Fruit fly (Drosophila melanogaster) whole organism, embryonic: ENCODE data around the gene CG13928.
A peak's percentile ranks its signal among the peaks of the same experiment; 100 is the strongest.

Experiments
- Ada2b ChIP-seq: fragments of 200-800 bp; sonication (Bioruptor generic); IDR thresholded peaks from 2 replicates; pipeline ENCODE4 v1.3.6; 2022; ENCODE audit warnings: missing biosample characterization, missing genetic modification characterization
- CG10366 ChIP-seq: fragments of 200-800 bp; sonication (Bioruptor generic); IDR thresholded peaks from 2 replicates; pipeline ENCODE4 v1.3.6; 2022; ENCODE audit warnings: missing biosample characterization, missing genetic modification characterization
- CG11560 ChIP-seq: fragments of 200-800 bp; sonication (Bioruptor generic); IDR thresholded peaks from 3 replicates; pipeline ENCODE4 v1.3.6; 2022; ENCODE audit warnings: missing biosample characterization, missing genetic modification characterization
- CG12104 ChIP-seq: fragments of 200-800 bp; sonication (Bioruptor generic); optimal IDR thresholded peaks from 3 replicates; lab custom pipeline; 2016; ENCODE audit warnings: missing biosample characterization, missing genetic modification characterization
- CG12744 ChIP-seq: fragments of 200-800 bp; sonication (Bioruptor generic); optimal IDR thresholded peaks from 2 replicates; lab custom pipeline; 2016; ENCODE audit warnings: missing biosample characterization, missing genetic modification characterization
- CG13894 ChIP-seq: fragments of 200-800 bp; sonication (Bioruptor generic); optimal IDR thresholded peaks from 3 replicates; lab custom pipeline; 2018; ENCODE audit warnings: missing biosample characterization, mild to moderate bottlenecking, missing genetic modification characterization, moderate library complexity
- CG15601 ChIP-seq: fragments of 200-800 bp; sonication (Bioruptor generic); optimal IDR thresholded peaks from 3 replicates; lab custom pipeline; 2019; ENCODE audit warnings: missing biosample characterization, mild to moderate bottlenecking, missing genetic modification characterization, moderate library complexity
- CG15696 ChIP-seq: fragments of 200-800 bp; sonication (Bioruptor generic); optimal IDR thresholded peaks from 2 replicates; lab custom pipeline; 2019; ENCODE audit warnings: missing biosample characterization, mild to moderate bottlenecking, missing genetic modification characterization, moderate library complexity
- CG1602 ChIP-seq: fragments of 200-800 bp; sonication (Bioruptor generic); optimal IDR thresholded peaks from 3 replicates; lab custom pipeline; 2016; ENCODE audit warnings: missing biosample characterization, missing genetic modification characterization
- CG17359 ChIP-seq: fragments of 200-800 bp; sonication (Bioruptor generic); optimal IDR thresholded peaks from 3 replicates; lab custom pipeline; 2018; ENCODE audit warnings: missing biosample characterization, mild to moderate bottlenecking, missing genetic modification characterization, moderate library complexity
- CG18011 ChIP-seq: fragments of 200-800 bp; sonication (Bioruptor generic); optimal IDR thresholded peaks from 2 replicates; lab custom pipeline; 2017; ENCODE audit warnings: missing biosample characterization, missing genetic modification characterization, mild to moderate bottlenecking, moderate library complexity, missing genotype
- CG18599 ChIP-seq: fragments of 200-800 bp; sonication (Bioruptor generic); optimal IDR thresholded peaks from 3 replicates; lab custom pipeline; 2017; ENCODE audit warnings: missing biosample characterization, missing genetic modification characterization, mild to moderate bottlenecking, moderate library complexity, missing genetic modification reagents
- CG2678 ChIP-seq: fragments of 200-800 bp; sonication (Bioruptor generic); optimal IDR thresholded peaks from 3 replicates; lab custom pipeline; 2019; ENCODE audit warnings: missing biosample characterization, mild to moderate bottlenecking, missing genetic modification characterization, moderate library complexity
- CG31388 ChIP-seq: fragments of 200-800 bp; sonication (Bioruptor generic); optimal IDR thresholded peaks from 2 replicates; lab custom pipeline; 2016; ENCODE audit warnings: missing biosample characterization, missing genetic modification characterization
- CG32772 ChIP-seq: fragments of 200-800 bp; sonication (Bioruptor generic); IDR thresholded peaks from 2 replicates; pipeline ENCODE4 v1.3.6; 2022; ENCODE audit warnings: missing biosample characterization, missing genetic modification characterization
- CG4328 ChIP-seq: fragments of 200-800 bp; sonication (Bioruptor generic); optimal IDR thresholded peaks from 3 replicates; lab custom pipeline; 2017; ENCODE audit warnings: missing biosample characterization, missing genetic modification reagents, missing genetic modification characterization
- CG6683 ChIP-seq: fragments of 200-800 bp; sonication (Bioruptor generic); optimal IDR thresholded peaks from 2 replicates; lab custom pipeline; 2017; ENCODE audit warnings: missing biosample characterization, mild to moderate bottlenecking, missing genetic modification characterization, missing genetic modification reagents
- CG7745 ChIP-seq: fragments of 200-800 bp; sonication (Bioruptor generic); optimal IDR thresholded peaks from 2 replicates; lab custom pipeline; 2018; ENCODE audit warnings: missing biosample characterization, mild to moderate bottlenecking, missing genetic modification characterization, moderate library complexity
- CG8359 ChIP-seq: fragments of 200-800 bp; sonication (Bioruptor generic); optimal IDR thresholded peaks from 2 replicates; lab custom pipeline; 2017; ENCODE audit warnings: missing biosample characterization, mild to moderate bottlenecking, missing genetic modification characterization, borderline replicate concordance
- CG8388 ChIP-seq: fragments of 200-800 bp; sonication (Bioruptor generic); optimal IDR thresholded peaks from 2 replicates; lab custom pipeline; 2019; ENCODE audit warnings: missing biosample characterization, mild to moderate bottlenecking, missing genetic modification characterization, moderate library complexity
- CG8944 ChIP-seq: fragments of 200-800 bp; sonication (Bioruptor generic); optimal IDR thresholded peaks from 3 replicates; lab custom pipeline; 2016; ENCODE audit warnings: missing biosample characterization, missing genetic modification characterization
- CG9437 ChIP-seq: fragments of 200-800 bp; sonication (Bioruptor generic); optimal IDR thresholded peaks from 2 replicates; lab custom pipeline; 2018; ENCODE audit warnings: missing biosample characterization, mild to moderate bottlenecking, missing genetic modification characterization
- Ets65A ChIP-seq: fragments of 200-800 bp; sonication (Bioruptor generic); peaks from one replicate; lab custom pipeline; 2016; ENCODE audit warnings: missing biosample characterization, missing genetic modification characterization
- Fer3 ChIP-seq: fragments of 200-800 bp; sonication (Bioruptor generic); optimal IDR thresholded peaks from 2 replicates; lab custom pipeline; 2018; ENCODE audit warnings: missing biosample characterization, mild to moderate bottlenecking, missing genetic modification characterization, moderate library complexity
- Hr39 ChIP-seq: fragments of >200 bp; optimal IDR thresholded peaks from 2 replicates; lab custom pipeline; 2017
- Hr78 ChIP-seq, 2 experiments: fragments of 200-800 bp in 1 of 2; fragments of >200 bp in 1 of 2; sonication (Bioruptor generic) in 1 of 2; optimal IDR thresholded peaks; 2 replicates each; lab custom pipeline; 2017 to 2019; ENCODE audit warnings: missing biosample characterization in 2 of 2, missing genetic modification characterization in 2 of 2, mild to moderate bottlenecking in 1 of 2, moderate library complexity in 1 of 2
- Mrtf ChIP-seq: fragments of 200-800 bp; sonication (Bioruptor generic); IDR thresholded peaks from 3 replicates; pipeline ENCODE4 v1.3.6; 2022; ENCODE audit warnings: missing biosample characterization, missing genetic modification characterization
- Myb ChIP-seq: fragments of 200-800 bp; sonication (Bioruptor generic); optimal IDR thresholded peaks from 2 replicates; lab custom pipeline; 2016; ENCODE audit warnings: missing biosample characterization, missing genetic modification characterization
- NC2α ChIP-seq: fragments of 200-800 bp; sonication (Bioruptor generic); optimal IDR thresholded peaks from 2 replicates; lab custom pipeline; 2016; ENCODE audit warnings: missing biosample characterization, missing genetic modification characterization
- Opbp ChIP-seq: fragments of 200-800 bp; sonication (Bioruptor generic); IDR thresholded peaks from 3 replicates; pipeline ENCODE4 v1.3.6; 2022; ENCODE audit warnings: missing biosample characterization, missing genetic modification characterization; ENCODE audit not compliant: partially characterized antibody
- Usf ChIP-seq: fragments of 200-800 bp; sonication (Bioruptor generic); optimal IDR thresholded peaks from 2 replicates; lab custom pipeline; 2017; ENCODE audit warnings: missing genotype, missing biosample characterization, missing genetic modification characterization
- dysf ChIP-seq: fragments of 200-800 bp; sonication (Bioruptor generic); IDR thresholded peaks from 3 replicates; pipeline ENCODE4 v1.3.6; 2022; ENCODE audit warnings: missing biosample characterization, missing genetic modification characterization
- eve ChIP-seq, 2 experiments: fragments of >200 bp; optimal IDR thresholded peaks; 2 replicates each; lab custom pipeline; 2017; ENCODE audit warnings: missing biosample characterization in 2 of 2, missing genetic modification characterization in 2 of 2
- ewg ChIP-seq: fragments of 200-800 bp; sonication (Bioruptor generic); optimal IDR thresholded peaks from 3 replicates; lab custom pipeline; 2017; ENCODE audit warnings: mild to moderate bottlenecking, missing biosample characterization, missing genetic modification reagents, missing genetic modification characterization
- fd3F ChIP-seq: fragments of 200-800 bp; sonication (Bioruptor generic); optimal IDR thresholded peaks from 2 replicates; lab custom pipeline; 2018; ENCODE audit warnings: missing biosample characterization, mild to moderate bottlenecking, missing genetic modification characterization, moderate library complexity
- fru ChIP-seq: fragments of >200 bp; optimal IDR thresholded peaks from 2 replicates; lab custom pipeline; 2017
- gce ChIP-seq: fragments of 200-800 bp; sonication (Bioruptor generic); IDR thresholded peaks from 3 replicates; pipeline ENCODE4 v1.3.6; 2022; ENCODE audit warnings: missing biosample characterization, missing genetic modification characterization
- gem ChIP-seq: fragments of 200-800 bp; sonication (Bioruptor generic); optimal IDR thresholded peaks from 2 replicates; lab custom pipeline; 2019; ENCODE audit warnings: missing biosample characterization, mild to moderate bottlenecking, missing genetic modification characterization, moderate library complexity
- h ChIP-seq: fragments of >200 bp; optimal IDR thresholded peaks from 2 replicates; lab custom pipeline; 2017
- hb ChIP-seq: fragments of 200-800 bp; sonication (Bioruptor generic); IDR thresholded peaks from 3 replicates; pipeline ENCODE4 v1.3.6; 2022; ENCODE audit warnings: missing biosample characterization, missing genetic modification characterization; ENCODE audit not compliant: partially characterized antibody
- hth ChIP-seq: fragments of >200 bp; optimal IDR thresholded peaks from 2 replicates; lab custom pipeline; 2017; ENCODE audit warnings: inconsistent platforms
- kah ChIP-seq: fragments of 200-800 bp; sonication (Bioruptor generic); optimal IDR thresholded peaks from 2 replicates; lab custom pipeline; 2018; ENCODE audit warnings: missing biosample characterization, mild to moderate bottlenecking, missing genetic modification characterization
- lov ChIP-seq, 2 experiments: fragments of 200-800 bp in 1 of 2; fragments of >200 bp in 1 of 2; sonication (Bioruptor generic) in 1 of 2; IDR thresholded peaks in 1 of 2; optimal IDR thresholded peaks in 1 of 2; 2 replicates in 1 of 2; 3 replicates in 1 of 2; pipeline versions ENCODE4 v1.3.6 to Lab custom; 2017 to 2022; ENCODE audit warnings: missing biosample characterization in 1 of 2, missing genetic modification characterization in 1 of 2
- odd ChIP-seq: fragments of 200-800 bp; sonication (Bioruptor generic); optimal IDR thresholded peaks from 2 replicates; lab custom pipeline; 2017; ENCODE audit warnings: missing biosample characterization, mild to moderate bottlenecking, missing genetic modification characterization
- pros ChIP-seq: fragments of 200-800 bp; sonication (Bioruptor generic); optimal IDR thresholded peaks from 3 replicates; lab custom pipeline; 2019; ENCODE audit warnings: missing biosample characterization, mild to moderate bottlenecking, missing genetic modification characterization, moderate library complexity
- pzg ChIP-seq: fragments of 200-800 bp; sonication (Bioruptor generic); optimal IDR thresholded peaks from 3 replicates; lab custom pipeline; 2018; ENCODE audit warnings: missing biosample characterization, mild to moderate bottlenecking, missing genetic modification characterization, moderate library complexity
- tio ChIP-seq: fragments of 200-800 bp; sonication (Bioruptor generic); optimal IDR thresholded peaks from 2 replicates; lab custom pipeline; 2017; ENCODE audit warnings: missing biosample characterization, missing genetic modification characterization, inconsistent platforms
- ttk ChIP-seq: fragments of 200-800 bp; sonication (Bioruptor generic); IDR thresholded peaks from 2 replicates; pipeline ENCODE4 v2.1.2; 2022; ENCODE audit warnings: missing biosample characterization, missing genetic modification characterization
- wdn ChIP-seq: fragments of 200-800 bp; sonication (Bioruptor generic); IDR thresholded peaks from 2 replicates; pipeline ENCODE4 v1.3.6; 2022; ENCODE audit warnings: missing biosample characterization, missing genetic modification characterization
- yki ChIP-seq: fragments of >200 bp; optimal IDR thresholded peaks from 3 replicates; lab custom pipeline; 2018

The CG13928 gene

dm6 chr3L:1639185-1639812 lies 11.1 kb upstream of the CG13928 start, which contains the start of the genes Mettl2 and Bgb (continued):
- TF ChIP-seq CG7745 (tag; lab: Kevin White, UChicago) (no peak), NC2α (GFP tag; lab: Kevin White, UChicago) (peak; percentile 23), CG8944 (GFP tag; lab: Kevin White, UChicago) (peak; percentile 73), wdn (GFP tag; lab: Robert Waterston, UW) (peak; percentile 59; the same call in 1 of the 2 replicates), ttk (GFP tag; lab: Robert Waterston, UW) (peak; percentile 80), gem (tag; lab: Kevin White, UChicago) (peak; percentile 87), CG12744 (GFP tag; lab: Kevin White, UChicago) (no peak), CG8388 (GFP tag; lab: Kevin White, UChicago) (peak; percentile 60), Hr78 (GFP tag; optimal IDR thresholded peaks at IDR 0.05; lab: Kevin White, UChicago) (no peak), pros (no peak), CG8359 (GFP tag; lab: Kevin White, UChicago) (peak; percentile 24), fd3F (GFP tag; lab: Kevin White, UChicago) (peak; percentile 61), ewg (GFP tag; lab: Kevin White, UChicago) (peak; percentile 29), CG11560 (tag; lab: Robert Waterston, UW) (peak; percentile 71), lov (optimal IDR thresholded peaks at IDR 0.05; lab: Kevin White, UChicago) (no peak), lov (GFP tag; IDR thresholded peaks at IDR 0.05; lab: Robert Waterston, UW) (0 out of 3 replicates have a peak, but pooled peaks have one; percentile 29), CG1602 (peak; percentile 76), Hr39 (lab: Kevin White, UChicago) (no peak), CG31388 (GFP tag; lab: Kevin White, UChicago) (peak; percentile 43), odd (GFP tag; lab: Kevin White, UChicago) (no peak), CG32772 (GFP tag; lab: Robert Waterston, UW) (peak; percentile 86), fru (lab: Kevin White, UChicago) (no peak), gce (no peak), eve (GFP tag; optimal IDR thresholded peaks at IDR 0.05; lab: Kevin White, UChicago) (no peak), CG18011 (peak; percentile 36), CG17359 (tag; lab: Kevin White, UChicago) (peak; percentile 62), Fer3 (tag; lab: Kevin White, UChicago) (peak; percentile 77), pzg (GFP tag; lab: Kevin White, UChicago) (peak; percentile 67), h (lab: Kevin White, UChicago) (no peak), CG13894 (tag; lab: Kevin White, UChicago) (peak; percentile 45), tio (GFP tag; lab: Kevin White, UChicago) (no peak), CG18599 (GFP tag; lab: Kevin White, UChicago) (peak; percentile 80), hth (lab: Kevin White, UChicago) (no peak), yki (no peak), CG4328 (GFP tag; lab: Kevin White, UChicago) (peak; percentile 59), CG15696 (tag; lab: Kevin White, UChicago) (peak; percentile 89), CG10366 (GFP tag; lab: Robert Waterston, UW) (peak; percentile 69), CG2678 (tag; lab: Kevin White, UChicago) (peak; percentile 85), Ada2b (GFP tag; lab: Robert Waterston, UW) (peak; percentile 71), kah (GFP tag; lab: Kevin White, UChicago) (no peak), Opbp (GFP tag; lab: Robert Waterston, UW) (peak; percentile 62; the same call in 2 of the 3 replicates), hb (GFP tag; lab: Robert Waterston, UW) (peak; percentile 59; the same call in 1 of the 3 replicates), Myb (peak; percentile 80), Ets65A (GFP tag; lab: Kevin White, UChicago) (peak; percentile 98), CG9437 (GFP tag; lab: Kevin White, UChicago) (peak; percentile 61), CG12104 (GFP tag; lab: Kevin White, UChicago) (peak; percentile 51), CG15601 (tag; lab: Kevin White, UChicago) (no peak), CG6683 (peak; percentile 26), Usf (peak; percentile 52), dysf (GFP tag; lab: Robert Waterston, UW) (peak; percentile 87), Mrtf (GFP tag; lab: Robert Waterston, UW) (peak; percentile 78)
